Worm (Caenorhabditis elegans): Measurements from ENCODE around the gene bcmo-1.

DNA sequence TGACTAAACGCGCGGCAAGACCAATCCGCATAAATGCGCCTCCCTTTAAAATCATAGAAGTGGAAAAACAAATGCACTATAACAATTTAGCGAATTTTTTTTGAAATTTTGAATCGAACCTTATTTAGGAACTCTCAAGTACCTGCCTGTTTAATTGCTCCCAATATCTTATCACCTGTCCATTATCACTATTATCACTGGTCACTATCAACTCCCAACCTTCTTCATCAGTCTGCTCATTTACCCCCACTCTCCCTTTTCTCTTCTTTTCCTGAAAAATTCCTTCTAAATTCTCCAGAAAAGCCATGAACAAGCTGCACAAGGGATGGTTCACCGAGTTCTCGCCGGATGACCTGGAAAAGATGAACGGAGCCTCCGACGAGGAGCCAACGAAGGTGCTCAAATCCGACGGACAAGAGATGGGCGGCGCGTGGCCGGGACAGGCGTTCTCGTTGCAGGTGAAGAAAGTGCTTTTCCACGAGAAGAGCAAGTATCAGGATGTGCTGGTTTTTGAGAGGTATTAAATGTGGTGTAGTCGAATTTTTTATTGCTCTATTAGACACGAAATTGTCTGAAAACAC, 23.8 kb upstream of the bcmo-1 start, which contains the start of gene spds-1:
- TF ChIP-seq gei-17 (GFP tag; optimal IDR thresholded peaks at IDR 0.05) (no peak), ztf-3 (GFP tag; optimal IDR thresholded peaks at IDR 0.05) (no peak), ztf-26 (tag; optimal IDR thresholded peaks at IDR 0.05) (no peak), hsf-1 (GFP tag; IDR thresholded peaks at IDR 0.05) (no peak), ama-1 (optimal IDR thresholded peaks at IDR 0.05) (no peak), ama-1 (GFP tag; optimal IDR thresholded peaks at IDR 0.05) (no peak), chd-7 (tag; optimal IDR thresholded peaks at IDR 0.05) (no peak), F33H1.4 (GFP tag; IDR thresholded peaks at IDR 0.05) (no peak), pbrm-1 (GFP tag; IDR thresholded peaks at IDR 0.05) (no peak), unc-130 (GFP tag; optimal IDR thresholded peaks at IDR 0.05) (no peak)
